Worm (Caenorhabditis elegans): Measurements from ENCODE around the gene bbs-2.

ce11 chrIV:7897953-7898352 is 35.9 kb upstream of the bbs-2 start:
- TF ChIP-seq F49E8.2 (tag; optimal IDR thresholded peaks at IDR 0.05; ENCODE audit: borderline replicate concordance): no peak
- no peak for TF ChIP-seq pqm-1 (tag; optimal IDR thresholded peaks at IDR 0.05)
- no peak for TF ChIP-seq nhr-28 (tag; optimal IDR thresholded peaks at IDR 0.05)
